Worm (Caenorhabditis elegans) whole organism, young adult: Measurements from ENCODE around the gene msd-4.

Source experiments
- F10E7.11 ChIP-seq: sonication (generic microtip); optimal IDR thresholded peaks from 2 replicates; lab custom pipeline; 2017; ENCODE audit warnings: mild to moderate bottlenecking, missing genetic modification characterization, moderate library complexity, missing compliant biosample characterization
- F22D6.2 ChIP-seq: sonication (generic microtip); optimal IDR thresholded peaks from 2 replicates; lab custom pipeline; 2016; ENCODE audit warnings: mild to moderate bottlenecking, missing genetic modification characterization, missing compliant biosample characterization
- F52B5.7 ChIP-seq: sonication (generic microtip); optimal IDR thresholded peaks from 2 replicates; lab custom pipeline; 2016; ENCODE audit warnings: mild to moderate bottlenecking, missing genetic modification characterization, missing compliant biosample characterization
- F57C9.4 ChIP-seq: sonication (generic microtip); optimal IDR thresholded peaks from 2 replicates; lab custom pipeline; 2017; ENCODE audit warnings: mild to moderate bottlenecking, missing genetic modification characterization, missing compliant biosample characterization
- Y56A3A.18 ChIP-seq: fragments of 200-800 bp; sonication (Bioruptor generic); IDR thresholded peaks from 2 replicates; pipeline ENCODE4 v1.3.6; 2022; ENCODE audit warnings: missing genetic modification reagents, missing genetic modification characterization, missing compliant biosample characterization
- chd-7 ChIP-seq: sonication (generic microtip); optimal IDR thresholded peaks from 2 replicates; lab custom pipeline; 2016; ENCODE audit warnings: mild to moderate bottlenecking, missing genetic modification characterization, moderate library complexity, missing compliant biosample characterization
- ekl-4 ChIP-seq: fragments of 200-800 bp; sonication (Bioruptor generic); IDR thresholded peaks from 2 replicates; pipeline ENCODE4 v1.3.6; 2022; ENCODE audit warnings: missing genetic modification reagents, missing genetic modification characterization, missing compliant biosample characterization
- fkh-3 ChIP-seq: sonication (generic microtip); optimal IDR thresholded peaks from 2 replicates; lab custom pipeline; 2016; ENCODE audit warnings: mild to moderate bottlenecking, missing genetic modification characterization, missing compliant biosample characterization
- hsf-1 ChIP-seq: fragments of 200-800 bp; sonication (Bioruptor generic); IDR thresholded peaks from 2 replicates; pipeline ENCODE4 v1.3.6; 2022; ENCODE audit warnings: missing genetic modification reagents, missing genetic modification characterization, missing compliant biosample characterization
- lag-1 ChIP-seq: fragments of 200-800 bp; sonication (Bioruptor generic); IDR thresholded peaks from 2 replicates; pipeline ENCODE4 v1.3.6; 2022; ENCODE audit warnings: missing genetic modification reagents, missing genetic modification characterization, missing compliant biosample characterization
- let-526 ChIP-seq: fragments of 200-800 bp; sonication (Bioruptor generic); IDR thresholded peaks from 2 replicates; pipeline ENCODE4 v1.3.6; 2022; ENCODE audit warnings: missing genetic modification reagents, missing genetic modification characterization, missing compliant biosample characterization
- lir-1 ChIP-seq: fragments of 200-800 bp; sonication (Bioruptor generic); conservative IDR thresholded peaks from 2 replicates; pipeline ENCODE4 v1.3.6; 2022; ENCODE audit warnings: missing genetic modification reagents, missing genetic modification characterization, missing compliant biosample characterization
- ztf-3 ChIP-seq: fragments of 200-800 bp; sonication (Bioruptor generic); optimal IDR thresholded peaks from 2 replicates; lab custom pipeline; 2018; ENCODE audit warnings: mild to moderate bottlenecking, missing genetic modification characterization, missing compliant biosample characterization

DNA sequence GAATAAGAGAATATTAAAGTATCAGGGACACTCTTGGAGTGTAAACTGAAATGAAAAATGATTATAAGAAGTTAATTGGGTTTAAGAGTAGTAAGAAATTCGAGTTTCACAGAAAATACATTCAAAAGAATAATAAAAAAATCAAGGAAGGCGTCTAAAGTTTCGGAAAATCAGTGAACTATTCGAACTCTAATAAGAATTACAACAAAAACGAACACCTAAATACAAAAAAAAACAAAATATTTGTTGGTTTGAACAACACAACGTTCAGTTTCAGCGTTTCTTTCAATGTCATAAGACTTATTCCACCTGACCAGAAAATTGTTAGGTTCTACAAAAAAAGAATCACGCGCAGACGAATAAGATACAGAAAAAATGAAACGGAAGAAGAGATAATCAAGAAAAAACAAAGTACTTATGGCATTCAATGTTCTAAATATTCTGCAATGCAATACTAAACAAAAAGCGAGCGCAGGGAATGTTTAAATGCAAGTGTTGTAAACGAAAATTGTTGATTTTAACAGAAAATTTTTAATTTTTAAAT is 30.6 kb upstream of the msd-4 start, which contains the start of gene nhl-2:
- TF ChIP-seq fkh-3 (tag; lab: Kevin White, UChicago) (no peak), F52B5.7 (tag; lab: Kevin White, UChicago) (no peak), ztf-3 (no peak), chd-7 (tag; lab: Kevin White, UChicago) (no peak), Y56A3A.18 (GFP tag; lab: Robert Waterston, UW) (no peak), F57C9.4 (tag; lab: Kevin White, UChicago) (no peak), hsf-1 (GFP tag; lab: Robert Waterston, UW) (no peak), F10E7.11 (tag; lab: Kevin White, UChicago) (no peak), F22D6.2 (tag; lab: Kevin White, UChicago) (no peak), ekl-4 (no peak), let-526 (no peak), lag-1 (no peak), lir-1 (GFP tag; lab: Robert Waterston, UW) (no peak)
